Worm (Caenorhabditis elegans) whole organism, L1 larva: ENCODE data around the gene F54F2.9.

Experiments
- C16A3.4 ChIP-seq: fragments of 150-350 bp; optimal IDR thresholded peaks from 2 replicates; lab custom pipeline; 2014; ENCODE audit warnings: missing biosample characterization, missing genetic modification characterization
- C34B4.2 ChIP-seq: sonication (generic microtip); optimal IDR thresholded peaks from 2 replicates; lab custom pipeline; 2017; ENCODE audit warnings: mild to moderate bottlenecking, missing genetic modification characterization, missing compliant biosample characterization
- F16B12.6 ChIP-seq: fragments of 150-350 bp; optimal IDR thresholded peaks from 2 replicates; lab custom pipeline; 2014; ENCODE audit warnings: missing biosample characterization, missing genetic modification characterization
- Y116A8C.19 ChIP-seq: sonication (generic microtip); optimal IDR thresholded peaks from 2 replicates; lab custom pipeline; 2016; ENCODE audit warnings: missing compliant biosample characterization, missing genetic modification characterization, borderline replicate concordance
- aha-1 ChIP-seq: fragments of 150-350 bp; optimal IDR thresholded peaks from 2 replicates; lab custom pipeline; 2014; ENCODE audit warnings: missing biosample characterization, missing genetic modification characterization
- alr-1 ChIP-seq: fragments of 200-800 bp; sonication (Bioruptor generic); optimal IDR thresholded peaks from 2 replicates; lab custom pipeline; 2018; ENCODE audit warnings: borderline replicate concordance, mild to moderate bottlenecking, missing genetic modification characterization, missing compliant biosample characterization
- aly-2 ChIP-seq: fragments of 150-350 bp; optimal IDR thresholded peaks from 2 replicates; lab custom pipeline; 2014; ENCODE audit warnings: missing biosample characterization, missing genetic modification characterization
- ama-1 ChIP-seq: fragments of 150-350 bp; optimal IDR thresholded peaks from 2 replicates; lab custom pipeline; 2014
- blmp-1 ChIP-seq: fragments of 150-350 bp; optimal IDR thresholded peaks from 2 replicates; lab custom pipeline; 2014; ENCODE audit warnings: missing biosample characterization, missing genetic modification characterization
- ceh-63 ChIP-seq: fragments of 200-800 bp; sonication (Bioruptor generic); optimal IDR thresholded peaks from 2 replicates; lab custom pipeline; 2018; ENCODE audit warnings: mild to moderate bottlenecking, missing genetic modification characterization, missing compliant biosample characterization
- ceh-8 ChIP-seq: fragments of 200-800 bp; sonication (Bioruptor generic); optimal IDR thresholded peaks from 2 replicates; lab custom pipeline; 2018; ENCODE audit warnings: mild to moderate bottlenecking, missing genetic modification characterization, moderate library complexity, missing compliant biosample characterization
- ceh-82 ChIP-seq, 3 experiments: fragments of 150-350 bp in 1 of 3; sonication (generic microtip) in 2 of 3; optimal IDR thresholded peaks; 2 replicates each; lab custom pipeline; 2014 to 2017; ENCODE audit warnings: missing biosample characterization in 3 of 3, missing genetic modification characterization in 3 of 3
- ceh-90 ChIP-seq: sonication (generic microtip); optimal IDR thresholded peaks from 2 replicates; lab custom pipeline; 2016; ENCODE audit warnings: missing genetic modification characterization, missing compliant biosample characterization
- dsc-1 ChIP-seq: sonication (generic microtip); optimal IDR thresholded peaks from 2 replicates; lab custom pipeline; 2016; ENCODE audit warnings: mild to moderate bottlenecking, missing genetic modification characterization, missing compliant biosample characterization
- efl-1 ChIP-seq, 4 experiments: fragments of 150-350 bp; optimal IDR thresholded peaks in 3 of 4; peaks in 1 of 4; 1 replicate in 1 of 4; 2 replicates in 3 of 4; lab custom pipeline; 2014; ENCODE audit warnings: missing biosample characterization in 2 of 4, missing genetic modification characterization in 2 of 4, missing genetic modification reagents in 2 of 4
- egl-27 ChIP-seq, 2 experiments: fragments of 150-350 bp in 1 of 2; sonication (generic microtip); optimal IDR thresholded peaks; 3 replicates each; lab custom pipeline; 2017 to 2018; ENCODE audit warnings: missing biosample characterization in 2 of 2, missing genetic modification characterization in 2 of 2, missing genetic modification reagents in 2 of 2
- elt-2 ChIP-seq: sonication (generic microtip); optimal IDR thresholded peaks from 2 replicates; lab custom pipeline; 2016; ENCODE audit warnings: missing genetic modification characterization, mild to moderate bottlenecking, inconsistent platforms, missing compliant biosample characterization, missing genetic modification reagents
- ets-5 ChIP-seq: fragments of 200-800 bp; sonication (Bioruptor generic); IDR thresholded peaks from 2 replicates; pipeline ENCODE4 v1.3.6; 2022; ENCODE audit warnings: missing genetic modification characterization, missing compliant biosample characterization
- fos-1 ChIP-seq: fragments of 150-350 bp; optimal IDR thresholded peaks from 2 replicates; lab custom pipeline; 2014; ENCODE audit warnings: missing biosample characterization, missing genetic modification characterization
- grh-1 ChIP-seq: fragments of 200-800 bp; sonication (Bioruptor generic); IDR thresholded peaks from 2 replicates; pipeline ENCODE4 v1.3.6; 2022; ENCODE audit warnings: missing genetic modification reagents, missing genetic modification characterization, missing compliant biosample characterization
- hlh-17 ChIP-seq: fragments of 200-800 bp; sonication (Bioruptor generic); optimal IDR thresholded peaks from 2 replicates; lab custom pipeline; 2018; ENCODE audit warnings: missing genetic modification characterization, mild to moderate bottlenecking, missing compliant biosample characterization, moderate library complexity, borderline replicate concordance
- hlh-4 ChIP-seq: sonication (generic microtip); optimal IDR thresholded peaks from 2 replicates; lab custom pipeline; 2016; ENCODE audit warnings: mild to moderate bottlenecking, missing genetic modification characterization, missing compliant biosample characterization
- isw-1 ChIP-seq: fragments of 200-800 bp; sonication (Bioruptor generic); IDR thresholded peaks from 2 replicates; pipeline ENCODE4 v1.3.6; 2022; ENCODE audit warnings: missing genetic modification characterization, missing compliant biosample characterization
- jun-1 ChIP-seq: fragments of 150-350 bp; optimal IDR thresholded peaks from 2 replicates; lab custom pipeline; 2014; ENCODE audit warnings: missing biosample characterization, missing genetic modification reagents, missing genetic modification characterization
- lin-13 ChIP-seq: fragments of 150-350 bp; optimal IDR thresholded peaks from 2 replicates; lab custom pipeline; 2014; ENCODE audit warnings: missing biosample characterization, missing genetic modification reagents, missing genetic modification characterization
- lin-14 ChIP-seq: fragments of 200-800 bp; sonication (Bioruptor generic); optimal IDR thresholded peaks from 2 replicates; lab custom pipeline; 2018; ENCODE audit warnings: mild to moderate bottlenecking, missing genetic modification characterization, moderate library complexity, missing compliant biosample characterization
- lin-35 ChIP-seq, 2 experiments: fragments of 150-350 bp; optimal IDR thresholded peaks; 2 replicates each; lab custom pipeline; 2014; ENCODE audit warnings: missing biosample characterization in 2 of 2, missing genetic modification characterization in 2 of 2, missing genetic modification reagents in 2 of 2
- lin-39 ChIP-seq: fragments of 150-350 bp; optimal IDR thresholded peaks from 2 replicates; lab custom pipeline; 2014; ENCODE audit warnings: missing biosample characterization, missing genetic modification reagents, missing genetic modification characterization
- mab-9 ChIP-seq: fragments of 200-800 bp; sonication (Bioruptor generic); IDR thresholded peaks from 2 replicates; pipeline ENCODE4 v1.3.6; 2022; ENCODE audit warnings: missing genetic modification reagents, missing genetic modification characterization, missing compliant biosample characterization
- nhr-11 ChIP-seq: fragments of 150-350 bp; optimal IDR thresholded peaks from 2 replicates; lab custom pipeline; 2014; ENCODE audit warnings: missing biosample characterization, missing genetic modification characterization
- nhr-19 ChIP-seq: fragments of 200-800 bp; sonication (Bioruptor generic); conservative IDR thresholded peaks from 2 replicates; pipeline ENCODE4 v1.3.6; 2022; ENCODE audit warnings: missing genetic modification characterization, missing compliant biosample characterization
- nhr-20 ChIP-seq: sonication (generic microtip); optimal IDR thresholded peaks from 2 replicates; lab custom pipeline; 2016; ENCODE audit warnings: mild to moderate bottlenecking, missing genetic modification characterization, missing compliant biosample characterization
- nhr-28 ChIP-seq: fragments of 150-350 bp; optimal IDR thresholded peaks from 2 replicates; lab custom pipeline; 2014; ENCODE audit warnings: missing biosample characterization, missing genetic modification characterization
- nhr-71 ChIP-seq: sonication (generic microtip); optimal IDR thresholded peaks from 2 replicates; lab custom pipeline; 2016; ENCODE audit warnings: mild to moderate bottlenecking, missing genetic modification characterization, moderate library complexity, missing compliant biosample characterization
- nhr-76 ChIP-seq: sonication (generic microtip); optimal IDR thresholded peaks from 2 replicates; lab custom pipeline; 2017; ENCODE audit warnings: missing biosample characterization, missing genetic modification characterization
- nhr-84 ChIP-seq: sonication (generic microtip); optimal IDR thresholded peaks from 2 replicates; lab custom pipeline; 2017; ENCODE audit warnings: missing biosample characterization, missing genetic modification characterization
- nhr-85 ChIP-seq: sonication (generic microtip); peaks from one replicate; lab custom pipeline; 2016; ENCODE audit warnings: missing genetic modification characterization, inconsistent platforms, missing compliant biosample characterization
- rnt-1 ChIP-seq: sonication (generic microtip); optimal IDR thresholded peaks from 2 replicates; lab custom pipeline; 2016; ENCODE audit warnings: mild to moderate bottlenecking, missing genetic modification characterization, moderate library complexity, missing compliant biosample characterization
- sptf-1 ChIP-seq: fragments of 150-350 bp; optimal IDR thresholded peaks from 2 replicates; lab custom pipeline; 2014; ENCODE audit warnings: missing biosample characterization, missing genetic modification characterization
- swsn-7 ChIP-seq: sonication (generic microtip); optimal IDR thresholded peaks from 2 replicates; lab custom pipeline; 2016; ENCODE audit warnings: missing genetic modification characterization, missing compliant biosample characterization
- tlp-1 ChIP-seq: fragments of 150-350 bp; optimal IDR thresholded peaks from 2 replicates; lab custom pipeline; 2014; ENCODE audit warnings: missing biosample characterization, missing genetic modification characterization
- unc-130 ChIP-seq: fragments of 150-350 bp; optimal IDR thresholded peaks from 2 replicates; lab custom pipeline; 2017; ENCODE audit warnings: missing biosample characterization, missing genetic modification characterization, inconsistent platforms
- unc-30 ChIP-seq: sonication (generic microtip); optimal IDR thresholded peaks from 2 replicates; lab custom pipeline; 2017; ENCODE audit warnings: missing biosample characterization, missing genetic modification characterization
- unc-86 ChIP-seq: sonication (generic microtip); optimal IDR thresholded peaks from 2 replicates; lab custom pipeline; 2016; ENCODE audit warnings: missing genetic modification characterization, missing compliant biosample characterization
- xbp-1 ChIP-seq: sonication (generic microtip); optimal IDR thresholded peaks from 2 replicates; lab custom pipeline; 2016; ENCODE audit warnings: missing genetic modification characterization, missing compliant biosample characterization
- zip-4 ChIP-seq: fragments of 200-800 bp; sonication (Bioruptor generic); optimal IDR thresholded peaks from 2 replicates; lab custom pipeline; 2018; ENCODE audit warnings: mild to moderate bottlenecking, missing genetic modification characterization, moderate library complexity, missing compliant biosample characterization
- ztf-11 ChIP-seq, 2 experiments: sonication (generic microtip); optimal IDR thresholded peaks; 2 replicates each; lab custom pipeline; 2016 to 2017; ENCODE audit warnings: missing genetic modification characterization in 2 of 2, missing biosample characterization in 1 of 2, missing compliant biosample characterization in 1 of 2
- ztf-4 ChIP-seq: fragments of 150-350 bp; optimal IDR thresholded peaks from 2 replicates; lab custom pipeline; 2014; ENCODE audit warnings: missing biosample characterization, missing genetic modification characterization

F54F2.9 gene

DNA sequence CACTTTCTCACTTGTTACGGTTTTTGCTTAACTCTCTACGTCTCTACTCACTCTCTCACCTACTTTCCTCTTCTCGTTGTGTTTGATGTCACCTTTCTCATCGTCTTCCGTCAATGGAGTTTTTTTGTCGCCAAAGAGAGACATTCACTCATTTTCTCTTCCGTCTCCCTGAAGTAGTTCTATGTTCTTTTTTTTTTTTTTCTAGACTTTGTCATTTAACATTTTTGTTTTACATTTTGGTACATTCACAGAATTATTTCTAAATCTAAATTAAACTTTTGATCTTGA lies 26.3 kb downstream of the F54F2.9 start:
- no peak for TF ChIP-seq nhr-19 (GFP tag; lab: Robert Waterston, UW)
- no peak for TF ChIP-seq ets-5 (GFP tag; lab: Robert Waterston, UW)
- peak; percentile 17 for TF ChIP-seq nhr-85 (tag; lab: Kevin White, UChicago)
- TF ChIP-seq ceh-82 (tag; optimal IDR thresholded peaks at IDR 0.05; lab: Kevin White, UChicago): peak in 1 of 3 experiments; percentile 1
- peak; percentile 86 for TF ChIP-seq blmp-1
- TF ChIP-seq ztf-11 (tag; optimal IDR thresholded peaks at IDR 0.05; lab: Kevin White, UChicago): no peak
- no peak for TF ChIP-seq efl-1 (optimal IDR thresholded peaks at IDR 0.05; lab: Kevin White, UChicago)
- TF ChIP-seq efl-1 (GFP tag; optimal IDR thresholded peaks at IDR 0.05 in 1 of 2; lab: Kevin White, UChicago): peak in 1 of 2 experiments; percentile 92
- no peak for TF ChIP-seq rnt-1

DNA sequence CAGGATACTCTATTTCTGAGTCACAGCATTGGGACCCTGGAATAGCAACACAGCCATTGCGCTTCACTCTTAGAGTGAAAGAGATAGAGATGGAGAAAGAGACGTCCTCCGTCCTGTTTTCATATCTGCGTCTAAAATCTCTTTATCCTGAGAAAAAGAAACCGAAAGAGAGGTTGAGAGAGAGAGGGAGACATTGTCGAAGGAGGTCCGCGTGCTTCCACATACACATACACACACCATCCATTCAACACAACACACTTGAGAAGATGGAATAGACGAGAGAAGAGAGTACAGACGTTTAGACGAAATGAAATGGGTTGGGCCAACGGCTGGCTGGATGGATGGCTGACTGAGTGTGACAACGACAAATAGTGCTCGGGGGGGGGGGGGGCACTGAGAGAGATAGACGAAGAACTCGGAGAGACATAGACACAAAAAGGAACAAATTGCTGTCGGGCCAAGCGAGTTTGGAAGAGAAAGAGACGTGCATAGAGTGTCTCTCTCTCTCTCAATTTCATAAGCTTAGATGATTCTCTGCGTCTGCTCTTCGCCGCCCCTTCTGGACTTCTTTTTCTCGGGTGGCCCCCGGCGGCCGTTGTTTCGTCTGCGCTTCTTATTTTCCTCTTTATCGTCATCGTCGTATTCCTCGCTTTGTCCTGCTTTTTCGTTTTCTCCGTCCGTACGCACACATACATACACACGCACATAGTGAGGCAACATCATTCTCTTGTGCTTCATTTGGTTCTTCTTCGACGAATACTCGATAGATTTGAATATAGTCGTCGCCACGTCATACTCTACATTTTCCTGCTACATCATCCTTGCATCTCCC lies 26.8 kb downstream of the F54F2.9 start, which contains the start of gene F54F2.6:
TSS of gene F54F2.6 (minus strand) at position 738 of the 832 bp plus-strand sequence.
- peak; percentile 92 for TF ChIP-seq fos-1
- TF ChIP-seq unc-86 (tag; lab: Kevin White, UChicago): peak; percentile 98
- TF ChIP-seq lin-14 (GFP tag; lab: Kevin White, UChicago): peak; percentile 100
- no peak for TF ChIP-seq nhr-84 (tag; lab: Kevin White, UChicago)
- no peak for TF ChIP-seq tlp-1 (tag; lab: Kevin White, UChicago)
- TF ChIP-seq nhr-85 (tag; lab: Kevin White, UChicago): peak; percentile 97
- TF ChIP-seq ama-1 (lab: Kevin White, UChicago): no peak
- TF ChIP-seq lin-39 (tag; lab: Kevin White, UChicago): peak; percentile 63
- no peak for TF ChIP-seq Y116A8C.19 (tag; lab: Kevin White, UChicago)
- peak; percentile 8 for TF ChIP-seq F16B12.6 (tag; lab: Kevin White, UChicago)
- TF ChIP-seq unc-130 (tag; lab: Kevin White, UChicago): peak; percentile 75
- peak; percentile 20 for TF ChIP-seq unc-30 (tag; lab: Kevin White, UChicago)
- TF ChIP-seq hlh-17 (GFP tag; lab: Kevin White, UChicago): no peak
- peak; percentile 86 for TF ChIP-seq nhr-11 (tag; lab: Kevin White, UChicago)
- TF ChIP-seq ceh-8: peak; percentile 67
- peak; percentile 76 for TF ChIP-seq mab-9 (GFP tag; lab: Robert Waterston, UW)
- TF ChIP-seq efl-1 (optimal IDR thresholded peaks at IDR 0.05; lab: Kevin White, UChicago): peak; percentile 73 to 79
- TF ChIP-seq efl-1 (GFP tag; optimal IDR thresholded peaks at IDR 0.05 in 1 of 2; lab: Kevin White, UChicago): peak; percentile 22 to 95
- peak; percentile 89 for TF ChIP-seq ztf-4
- peak; percentile 32 for TF ChIP-seq nhr-76 (tag; lab: Kevin White, UChicago)
- TF ChIP-seq nhr-20 (tag; lab: Kevin White, UChicago): peak; percentile 90
- no peak for TF ChIP-seq hlh-4
- peak; percentile 53 for TF ChIP-seq zip-4
- no peak for TF ChIP-seq C34B4.2 (tag; lab: Kevin White, UChicago)
- TF ChIP-seq alr-1 (tag; lab: Kevin White, UChicago): no peak
- peak; percentile 61 to 67 for TF ChIP-seq lin-35 (GFP tag; optimal IDR thresholded peaks at IDR 0.05; lab: Kevin White, UChicago)
- no peak for TF ChIP-seq nhr-28 (tag; lab: Kevin White, UChicago)
- peak; percentile 80 for TF ChIP-seq jun-1 (tag; lab: Kevin White, UChicago)
- peak; percentile 55; the same call in 1 of the 2 replicates for TF ChIP-seq grh-1
- peak; percentile 83 for TF ChIP-seq xbp-1 (tag; lab: Kevin White, UChicago)
- peak; percentile 74 for TF ChIP-seq aly-2 (tag; lab: Kevin White, UChicago)
- peak; percentile 94 for TF ChIP-seq swsn-7
- TF ChIP-seq blmp-1: peak; percentile 84
- TF ChIP-seq nhr-71 (tag; lab: Kevin White, UChicago): peak; percentile 98
- TF ChIP-seq egl-27 (tag; optimal IDR thresholded peaks at IDR 0.05; lab: Kevin White, UChicago): peak; percentile 85 to 94
- peak in 1 of 2 experiments; percentile 61 for TF ChIP-seq ztf-11 (tag; optimal IDR thresholded peaks at IDR 0.05; lab: Kevin White, UChicago)
- TF ChIP-seq sptf-1 (tag; lab: Kevin White, UChicago): no peak
- TF ChIP-seq aha-1 (tag; lab: Kevin White, UChicago): peak; percentile 46
- peak; percentile 89 for TF ChIP-seq dsc-1
- peak; percentile 17 for TF ChIP-seq ceh-90 (tag; lab: Kevin White, UChicago)
- peak; percentile 73 for TF ChIP-seq isw-1 (GFP tag; lab: Robert Waterston, UW)
- TF ChIP-seq ets-5 (GFP tag; lab: Robert Waterston, UW): no peak
- peak; percentile 90 for TF ChIP-seq lin-13
- no peak for TF ChIP-seq ceh-63 (GFP tag; lab: Kevin White, UChicago)
- TF ChIP-seq elt-2 (tag; lab: Kevin White, UChicago): peak; percentile 71
- peak; percentile 73 for TF ChIP-seq C16A3.4 (tag; lab: Kevin White, UChicago)
